Worm (Caenorhabditis elegans) whole organism, young adult: Measurements from ENCODE around the gene unc-10.
A peak's percentile ranks its signal among the peaks of the same experiment; 100 is the strongest.

Experiments used
- B0261.1 ChIP-seq: sonication (generic microtip); optimal IDR thresholded peaks from 2 replicates; lab custom pipeline; 2016; ENCODE audit warnings: mild to moderate bottlenecking, missing genetic modification characterization, moderate library complexity, missing compliant biosample characterization
- B0336.3 ChIP-seq: fragments of 200-800 bp; sonication (Bioruptor generic); IDR thresholded peaks from 2 replicates; pipeline ENCODE4 v1.3.6; 2022; ENCODE audit warnings: missing genetic modification characterization, missing compliant biosample characterization
- F10E7.11 ChIP-seq: sonication (generic microtip); optimal IDR thresholded peaks from 2 replicates; lab custom pipeline; 2017; ENCODE audit warnings: mild to moderate bottlenecking, missing genetic modification characterization, moderate library complexity, missing compliant biosample characterization
- F23B12.7 ChIP-seq: sonication (generic microtip); optimal IDR thresholded peaks from 2 replicates; lab custom pipeline; 2017; ENCODE audit warnings: missing genetic modification characterization, mild to moderate bottlenecking, missing compliant biosample characterization, antibody characterized with exemption, moderate library complexity; ENCODE audit not compliant: insufficient read depth
- K11D2.4 ChIP-seq: fragments of 200-800 bp; sonication (Bioruptor generic); IDR thresholded peaks from 2 replicates; pipeline ENCODE4 v1.3.6; 2022; ENCODE audit warnings: missing genetic modification reagents, missing genetic modification characterization, missing compliant biosample characterization
- K12H6.12 ChIP-seq: fragments of 200-800 bp; sonication (Bioruptor generic); optimal IDR thresholded peaks from 2 replicates; lab custom pipeline; 2018; ENCODE audit warnings: mild to moderate bottlenecking, missing genetic modification characterization, missing compliant biosample characterization
- aptf-3 ChIP-seq: fragments of 200-800 bp; sonication (Bioruptor generic); IDR thresholded peaks from 2 replicates; pipeline ENCODE4 v1.3.6; 2022; ENCODE audit warnings: missing genetic modification characterization, missing compliant biosample characterization
- ccch-3 ChIP-seq: fragments of 200-800 bp; sonication (Bioruptor generic); optimal IDR thresholded peaks from 2 replicates; lab custom pipeline; 2018; ENCODE audit warnings: mild to moderate bottlenecking, missing genetic modification characterization, missing compliant biosample characterization
- cebp-1 ChIP-seq, 2 experiments: fragments of 200-800 bp in 1 of 2; sonication (Bioruptor generic) in 1 of 2; sonication (generic microtip) in 1 of 2; IDR thresholded peaks in 1 of 2; optimal IDR thresholded peaks in 1 of 2; 2 replicates each; pipeline versions ENCODE4 v1.3.6 to Lab custom; 2017 to 2022; ENCODE audit warnings: missing compliant biosample characterization in 2 of 2, missing genetic modification characterization in 2 of 2, mild to moderate bottlenecking in 1 of 2, missing genetic modification reagents in 1 of 2, moderate library complexity in 1 of 2
- ceh-100 ChIP-seq: fragments of 200-800 bp; sonication (Bioruptor generic); IDR thresholded peaks from 2 replicates; pipeline ENCODE4 v1.3.6; 2022; ENCODE audit warnings: missing genetic modification reagents, missing genetic modification characterization, missing compliant biosample characterization
- ceh-40 ChIP-seq: fragments of 200-800 bp; sonication (Bioruptor generic); IDR thresholded peaks from 2 replicates; pipeline ENCODE4 v1.3.6; 2022; ENCODE audit warnings: missing genetic modification characterization, missing compliant biosample characterization
- dox-1 ChIP-seq: fragments of 200-800 bp; sonication (Bioruptor generic); IDR thresholded peaks from 2 replicates; pipeline ENCODE4 v1.3.6; 2022; ENCODE audit warnings: missing genetic modification reagents, missing genetic modification characterization, missing compliant biosample characterization
- ekl-4 ChIP-seq: fragments of 200-800 bp; sonication (Bioruptor generic); IDR thresholded peaks from 2 replicates; pipeline ENCODE4 v1.3.6; 2022; ENCODE audit warnings: missing genetic modification reagents, missing genetic modification characterization, missing compliant biosample characterization
- fkh-3 ChIP-seq: sonication (generic microtip); optimal IDR thresholded peaks from 2 replicates; lab custom pipeline; 2016; ENCODE audit warnings: mild to moderate bottlenecking, missing genetic modification characterization, missing compliant biosample characterization
- gei-17 ChIP-seq: fragments of 200-800 bp; sonication (Bioruptor generic); optimal IDR thresholded peaks from 2 replicates; lab custom pipeline; 2018; ENCODE audit warnings: mild to moderate bottlenecking, missing genetic modification characterization, missing compliant biosample characterization
- hlh-12 ChIP-seq: sonication (generic microtip); optimal IDR thresholded peaks from 2 replicates; lab custom pipeline; 2016; ENCODE audit warnings: missing genetic modification characterization, missing compliant biosample characterization
- hmg-1.2 ChIP-seq: fragments of 200-800 bp; sonication (Bioruptor generic); IDR thresholded peaks from 2 replicates; pipeline ENCODE4 v1.3.6; 2022; ENCODE audit warnings: missing genetic modification reagents, missing genetic modification characterization, missing compliant biosample characterization
- hmg-20 ChIP-seq: fragments of 200-800 bp; sonication (Bioruptor generic); IDR thresholded peaks from 2 replicates; pipeline ENCODE4 v1.3.6; 2022; ENCODE audit warnings: missing genetic modification reagents, missing genetic modification characterization, missing compliant biosample characterization
- let-607 ChIP-seq, 2 experiments: fragments of 200-800 bp in 1 of 2; sonication (Bioruptor generic) in 1 of 2; sonication (generic microtip) in 1 of 2; optimal IDR thresholded peaks; 2 replicates each; lab custom pipeline; 2016 to 2018; ENCODE audit warnings: mild to moderate bottlenecking in 2 of 2, missing compliant biosample characterization in 2 of 2, missing genetic modification characterization in 2 of 2, moderate library complexity in 2 of 2, missing genotype in 1 of 2
- lin-35 ChIP-seq, 3 experiments: fragments of 150-350 bp in 2 of 3; sonication (generic microtip) in 1 of 3; optimal IDR thresholded peaks; 2 replicates each; lab custom pipeline; 2014 to 2018; ENCODE audit warnings: missing biosample characterization in 3 of 3, missing genetic modification characterization in 3 of 3, missing genetic modification reagents in 3 of 3
- lin-40 ChIP-seq: sonication (generic microtip); optimal IDR thresholded peaks from 2 replicates; lab custom pipeline; 2016; ENCODE audit warnings: missing genetic modification characterization, mild to moderate bottlenecking, missing compliant biosample characterization, missing genotype, missing genetic modification reagents
- lsl-1 ChIP-seq: fragments of 200-800 bp; sonication (Bioruptor generic); optimal IDR thresholded peaks from 2 replicates; lab custom pipeline; 2018; ENCODE audit warnings: mild to moderate bottlenecking, missing genetic modification characterization, moderate library complexity, missing compliant biosample characterization
- madf-10 ChIP-seq: sonication (generic microtip); optimal IDR thresholded peaks from 2 replicates; lab custom pipeline; 2016; ENCODE audit warnings: mild to moderate bottlenecking, missing genetic modification characterization, missing compliant biosample characterization
- madf-3 ChIP-seq: fragments of 200-800 bp; sonication (Bioruptor generic); IDR thresholded peaks from 2 replicates; pipeline ENCODE4 v1.3.6; 2022; ENCODE audit warnings: missing genetic modification reagents, missing genetic modification characterization, missing compliant biosample characterization
- madf-6 ChIP-seq: fragments of 200-800 bp; sonication (Bioruptor generic); IDR thresholded peaks from 2 replicates; pipeline ENCODE4 v1.3.6; 2022; ENCODE audit warnings: missing genetic modification reagents, missing genetic modification characterization, missing compliant biosample characterization
- nhr-120 ChIP-seq: fragments of 200-800 bp; sonication (Bioruptor generic); IDR thresholded peaks from 2 replicates; pipeline ENCODE4 v1.3.6; 2022; ENCODE audit warnings: missing genetic modification characterization, missing compliant biosample characterization
- nhr-179 ChIP-seq: sonication (generic microtip); optimal IDR thresholded peaks from 2 replicates; lab custom pipeline; 2016; ENCODE audit warnings: mild to moderate bottlenecking, missing genetic modification characterization, missing compliant biosample characterization
- nhr-80 ChIP-seq: sonication (generic microtip); optimal IDR thresholded peaks from 2 replicates; lab custom pipeline; 2016; ENCODE audit warnings: missing genetic modification characterization, missing compliant biosample characterization
- rcor-1 ChIP-seq: fragments of 200-800 bp; sonication (Bioruptor generic); IDR thresholded peaks from 2 replicates; pipeline ENCODE4 v1.3.6; 2022; ENCODE audit warnings: missing genetic modification reagents, missing genetic modification characterization, missing compliant biosample characterization
- rec-8 ChIP-seq, 2 experiments: sonication (generic microtip); optimal IDR thresholded peaks; 2 replicates each; lab custom pipeline; 2016; ENCODE audit warnings: mild to moderate bottlenecking in 2 of 2, missing genetic modification characterization in 2 of 2, missing genetic modification reagents in 2 of 2, missing genotype in 2 of 2, missing biosample characterization in 1 of 2, missing compliant biosample characterization in 1 of 2, moderate library complexity in 1 of 2
- snpc-3.4 ChIP-seq: sonication (generic microtip); optimal IDR thresholded peaks from 2 replicates; lab custom pipeline; 2017; ENCODE audit warnings: missing genetic modification characterization, mild to moderate bottlenecking, missing compliant biosample characterization, antibody characterized with exemption, moderate library complexity, missing genotype, missing genetic modification reagents
- snpc-4 ChIP-seq, 5 experiments: fragments of 150-350 bp in 1 of 5; sonication (generic microtip) in 4 of 5; optimal IDR thresholded peaks; 2 replicates each; lab custom pipeline; 2014 to 2018; ENCODE audit warnings: missing genetic modification characterization in 5 of 5, missing biosample characterization in 3 of 5, antibody characterized with exemption in 2 of 5, mild to moderate bottlenecking in 2 of 5, missing compliant biosample characterization in 2 of 5, missing genotype in 2 of 5, moderate library complexity in 2 of 5, missing genetic modification reagents in 1 of 5
- somi-1 ChIP-seq: fragments of 200-800 bp; sonication (Bioruptor generic); optimal IDR thresholded peaks from 2 replicates; lab custom pipeline; 2018; ENCODE audit warnings: mild to moderate bottlenecking, missing genetic modification characterization, missing compliant biosample characterization
- sptf-2 ChIP-seq: fragments of 200-800 bp; sonication (Bioruptor generic); optimal IDR thresholded peaks from 2 replicates; lab custom pipeline; 2018; ENCODE audit warnings: mild to moderate bottlenecking, missing genetic modification characterization, missing compliant biosample characterization
- unc-130 ChIP-seq: sonication (generic microtip); optimal IDR thresholded peaks from 2 replicates; lab custom pipeline; 2016; ENCODE audit warnings: missing genetic modification reagents, missing genetic modification characterization, missing compliant biosample characterization
- zfh-2 ChIP-seq: fragments of 200-800 bp; sonication (Bioruptor generic); conservative IDR thresholded peaks from 2 replicates; pipeline ENCODE4 v1.3.6; 2022; ENCODE audit warnings: missing genetic modification reagents, missing genetic modification characterization, missing compliant biosample characterization
- zim-3 ChIP-seq: sonication (generic microtip); optimal IDR thresholded peaks from 2 replicates; lab custom pipeline; 2017; ENCODE audit warnings: mild to moderate bottlenecking, missing genetic modification characterization, moderate library complexity, missing compliant biosample characterization
- ztf-22 ChIP-seq: fragments of 200-800 bp; sonication (Bioruptor generic); optimal IDR thresholded peaks from 2 replicates; lab custom pipeline; 2018; ENCODE audit warnings: mild to moderate bottlenecking, missing genetic modification characterization, moderate library complexity, missing compliant biosample characterization

unc-10 gene

DNA sequence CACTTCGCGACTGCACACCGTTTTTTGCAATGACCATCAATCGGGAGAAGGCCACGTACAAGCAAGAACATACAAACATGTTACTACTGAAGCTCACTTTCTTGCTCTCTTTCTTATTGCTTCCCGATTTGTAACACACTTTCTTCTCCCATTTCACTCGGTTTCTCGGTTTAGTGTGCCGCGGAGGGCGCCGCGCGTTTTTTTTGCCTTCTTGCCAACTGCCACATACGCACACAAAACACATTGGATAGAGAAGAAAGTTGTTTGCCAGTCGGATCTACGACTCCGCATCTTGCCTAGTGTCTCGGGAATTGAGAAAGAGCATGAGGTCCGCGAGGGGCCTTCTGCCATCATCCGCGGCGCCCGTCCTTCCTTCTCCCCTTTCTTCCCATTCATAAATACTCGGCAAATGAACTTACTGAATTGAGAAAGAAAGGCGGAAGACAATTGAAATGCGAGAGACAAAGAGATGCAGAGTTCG is 45.4 kb downstream of the unc-10 start:
- no peak for TF ChIP-seq snpc-3.4 (tag; lab: Kevin White, UChicago)
- no peak for TF ChIP-seq ceh-100 (GFP tag; lab: Robert Waterston, UW)
- TF ChIP-seq gei-17, result no peak
- TF ChIP-seq somi-1 (GFP tag; lab: Kevin White, UChicago), result peak; percentile 2
- TF ChIP-seq B0336.3 (GFP tag; lab: Robert Waterston, UW), result peak; percentile 40; the same call in 1 of the 2 replicates
- TF ChIP-seq ccch-3 (GFP tag; lab: Kevin White, UChicago), result no peak
- TF ChIP-seq rcor-1, result no peak
- no peak for TF ChIP-seq hmg-1.2 (GFP tag; lab: Robert Waterston, UW)
- TF ChIP-seq fkh-3 (tag; lab: Kevin White, UChicago), result no peak
- no peak for TF ChIP-seq ekl-4
- peak in 1 of 3 experiments; percentile 26 for TF ChIP-seq lin-35 (GFP tag; optimal IDR thresholded peaks at IDR 0.05; lab: Kevin White, UChicago)
- TF ChIP-seq unc-130 (GFP tag; lab: Kevin White, UChicago), result no peak
- no peak for TF ChIP-seq zim-3 (tag; lab: Kevin White, UChicago)
- no peak for TF ChIP-seq aptf-3 (GFP tag; lab: Robert Waterston, UW)
- TF ChIP-seq ceh-40 (GFP tag; lab: Robert Waterston, UW), result no peak
- TF ChIP-seq let-607 (tag; optimal IDR thresholded peaks at IDR 0.05; lab: Kevin White, UChicago), result peak in 1 of 2 experiments; percentile 18
- TF ChIP-seq snpc-4 (GFP tag; optimal IDR thresholded peaks at IDR 0.05; lab: Kevin White, UChicago), result no peak
- no peak for TF ChIP-seq snpc-4 (tag; optimal IDR thresholded peaks at IDR 0.05; lab: Kevin White, UChicago)
- 0 out of 2 replicates have a peak, but pooled peaks have one; percentile 10 for TF ChIP-seq nhr-120 (GFP tag; lab: Robert Waterston, UW)
- peak; percentile 84 for TF ChIP-seq nhr-80
- TF ChIP-seq B0261.1 (tag; lab: Kevin White, UChicago), result no peak
- peak; percentile 44; the same call in 1 of the 2 replicates for TF ChIP-seq dox-1 (GFP tag; lab: Robert Waterston, UW)
- TF ChIP-seq sptf-2 (GFP tag; lab: Kevin White, UChicago), result no peak
- peak; percentile 48 for TF ChIP-seq madf-10 (tag; lab: Kevin White, UChicago)
- peak; percentile 86 for TF ChIP-seq K12H6.12 (tag; lab: Kevin White, UChicago)
- no peak for TF ChIP-seq nhr-179 (tag; lab: Kevin White, UChicago)
- no peak for TF ChIP-seq cebp-1 (GFP tag; IDR thresholded peaks at IDR 0.05; lab: Robert Waterston, UW)
- peak; percentile 69 for TF ChIP-seq cebp-1 (tag; optimal IDR thresholded peaks at IDR 0.05; lab: Kevin White, UChicago)
- no peak for TF ChIP-seq rec-8 (tag; optimal IDR thresholded peaks at IDR 0.05; lab: Kevin White, UChicago)
- TF ChIP-seq F23B12.7 (tag; lab: Kevin White, UChicago), result no peak
- 0 out of 2 replicates have a peak, but pooled peaks have one; percentile 29 for TF ChIP-seq K11D2.4 (GFP tag; lab: Robert Waterston, UW)
- peak; percentile 93 for TF ChIP-seq zfh-2 (GFP tag; lab: Robert Waterston, UW)
- no peak for TF ChIP-seq madf-6 (GFP tag; lab: Robert Waterston, UW)
- TF ChIP-seq madf-3 (GFP tag; lab: Robert Waterston, UW), result 0 out of 2 replicates have a peak, but pooled peaks have one; percentile 32
- TF ChIP-seq hlh-12 (tag; lab: Kevin White, UChicago), result no peak
- TF ChIP-seq lin-40 (tag; lab: Kevin White, UChicago), result peak; percentile 38
- no peak for TF ChIP-seq lsl-1 (GFP tag; lab: Kevin White, UChicago)
- no peak for TF ChIP-seq F10E7.11 (tag; lab: Kevin White, UChicago)
- no peak for TF ChIP-seq hmg-20 (GFP tag; lab: Robert Waterston, UW)
- no peak for TF ChIP-seq ztf-22 (GFP tag; lab: Kevin White, UChicago)
